Fruit fly (Drosophila melanogaster) whole organism, embryonic: ENCODE results near the gene SNRPG.

Experiments
- Abd-B ChIP-seq: fragments of 200-800 bp; sonication (Bioruptor generic); optimal IDR thresholded peaks from 2 replicates; lab custom pipeline; 2018; ENCODE audit warnings: missing biosample characterization, mild to moderate bottlenecking, missing genetic modification characterization, moderate library complexity
- B-H1 ChIP-seq: fragments of 200-800 bp; sonication (Bioruptor generic); IDR thresholded peaks from 3 replicates; pipeline ENCODE4 v1.3.6; 2022; ENCODE audit warnings: missing biosample characterization, missing genetic modification characterization
- Blimp-1 ChIP-seq: fragments of 200-800 bp; sonication (Bioruptor generic); optimal IDR thresholded peaks from 3 replicates; lab custom pipeline; 2018; ENCODE audit warnings: missing biosample characterization, missing genetic modification characterization, mild to moderate bottlenecking, moderate library complexity, missing genetic modification reagents
- CG11398 ChIP-seq: fragments of 200-800 bp; sonication (Bioruptor generic); optimal IDR thresholded peaks from 2 replicates; lab custom pipeline; 2016; ENCODE audit warnings: missing biosample characterization, missing genetic modification characterization
- CG11456 ChIP-seq: fragments of 200-800 bp; sonication (Bioruptor generic); IDR thresholded peaks from 3 replicates; pipeline ENCODE4 v1.3.6; 2022; ENCODE audit warnings: missing biosample characterization, missing genetic modification characterization
- CG12769 ChIP-seq: fragments of 200-800 bp; sonication (Bioruptor generic); optimal IDR thresholded peaks from 2 replicates; lab custom pipeline; 2019; ENCODE audit warnings: missing biosample characterization, mild to moderate bottlenecking, missing genetic modification characterization, moderate library complexity
- CG13123 ChIP-seq: fragments of 200-800 bp; sonication (Bioruptor generic); optimal IDR thresholded peaks from 2 replicates; lab custom pipeline; 2016; ENCODE audit warnings: missing biosample characterization, missing genetic modification characterization
- CG13287 ChIP-seq: fragments of 200-800 bp; sonication (Bioruptor generic); IDR thresholded peaks from 2 replicates; pipeline ENCODE4 v1.3.6; 2022; ENCODE audit warnings: missing biosample characterization, missing genetic modification characterization; ENCODE audit not compliant: partially characterized antibody
- CG13624 ChIP-seq: fragments of 200-800 bp; sonication (Bioruptor generic); optimal IDR thresholded peaks from 2 replicates; lab custom pipeline; 2016; ENCODE audit warnings: missing biosample characterization, missing genetic modification characterization
- CG14441 ChIP-seq: fragments of 200-800 bp; sonication (Bioruptor generic); IDR thresholded peaks from 2 replicates; pipeline ENCODE4 v1.3.6; 2022; ENCODE audit warnings: missing biosample characterization, missing genetic modification characterization
- CG14710 ChIP-seq: fragments of 200-800 bp; sonication (Bioruptor generic); optimal IDR thresholded peaks from 3 replicates; lab custom pipeline; 2019; ENCODE audit warnings: missing biosample characterization, mild to moderate bottlenecking, missing genetic modification characterization, moderate library complexity
- CG15073 ChIP-seq: fragments of 200-800 bp; sonication (Bioruptor generic); optimal IDR thresholded peaks from 2 replicates; lab custom pipeline; 2016; ENCODE audit warnings: missing biosample characterization, missing genetic modification characterization
- CG17829 ChIP-seq: fragments of 200-800 bp; optimal IDR thresholded peaks from 2 replicates; lab custom pipeline; 2019; ENCODE audit warnings: missing biosample characterization, mild to moderate bottlenecking, missing genetic modification characterization, moderate library complexity
- CG17912 ChIP-seq: fragments of 200-800 bp; sonication (Bioruptor generic); optimal IDR thresholded peaks from 2 replicates; lab custom pipeline; 2018; ENCODE audit warnings: missing biosample characterization, mild to moderate bottlenecking, missing genetic modification characterization
- CG2712 ChIP-seq: fragments of 200-800 bp; optimal IDR thresholded peaks from 3 replicates; lab custom pipeline; 2019; ENCODE audit warnings: missing biosample characterization, mild to moderate bottlenecking, missing genetic modification characterization, moderate library complexity
- CG33213 ChIP-seq: fragments of 200-800 bp; sonication (Bioruptor generic); optimal IDR thresholded peaks from 3 replicates; lab custom pipeline; 2016; ENCODE audit warnings: missing biosample characterization, missing genetic modification characterization
- CG34224 ChIP-seq: fragments of 200-800 bp; sonication (Bioruptor generic); IDR thresholded peaks from 3 replicates; pipeline ENCODE4 v1.3.6; 2022; ENCODE audit warnings: missing biosample characterization, missing genetic modification characterization; ENCODE audit not compliant: partially characterized antibody
- CG3847 ChIP-seq: fragments of 200-800 bp; sonication (Bioruptor generic); IDR thresholded peaks from 2 replicates; pipeline ENCODE4 v1.3.6; 2022; ENCODE audit warnings: missing biosample characterization, missing genetic modification characterization
- CG7839 ChIP-seq: fragments of 200-800 bp; sonication (Bioruptor generic); optimal IDR thresholded peaks from 3 replicates; lab custom pipeline; 2018; ENCODE audit warnings: missing biosample characterization, mild to moderate bottlenecking, missing genetic modification characterization, moderate library complexity
- CG9876 ChIP-seq: fragments of 200-800 bp; sonication (Bioruptor generic); optimal IDR thresholded peaks from 2 replicates; lab custom pipeline; 2016; ENCODE audit warnings: missing biosample characterization, missing genetic modification characterization
- D19A ChIP-seq: fragments of 200-800 bp; optimal IDR thresholded peaks from 3 replicates; lab custom pipeline; 2019; ENCODE audit warnings: missing biosample characterization, mild to moderate bottlenecking, missing genetic modification characterization, moderate library complexity
- D19B ChIP-seq: fragments of 200-800 bp; sonication (Bioruptor generic); optimal IDR thresholded peaks from 2 replicates; lab custom pipeline; 2017; ENCODE audit warnings: missing biosample characterization, mild to moderate bottlenecking, missing genetic modification characterization
- Dref ChIP-seq: fragments of 200-800 bp; sonication (Bioruptor generic); IDR thresholded peaks from 2 replicates; pipeline ENCODE4 v1.3.6; 2022; ENCODE audit warnings: missing biosample characterization, missing genetic modification characterization
- H15 ChIP-seq: fragments of 200-800 bp; sonication (Bioruptor generic); IDR thresholded peaks from 3 replicates; pipeline ENCODE4 v1.3.6; 2022; ENCODE audit warnings: missing biosample characterization, missing genetic modification characterization
- H2.0 ChIP-seq: fragments of 200-800 bp; sonication (Bioruptor generic); IDR thresholded peaks from 2 replicates; pipeline ENCODE4 v1.3.6; 2022; ENCODE audit warnings: missing biosample characterization, missing genetic modification characterization
- HmgD ChIP-seq: fragments of 200-800 bp; sonication (Bioruptor generic); optimal IDR thresholded peaks from 3 replicates; lab custom pipeline; 2016; ENCODE audit warnings: missing biosample characterization, missing genetic modification characterization
- HmgZ ChIP-seq: fragments of 200-800 bp; sonication (Bioruptor generic); optimal IDR thresholded peaks from 2 replicates; lab custom pipeline; 2018; ENCODE audit warnings: missing biosample characterization, mild to moderate bottlenecking, missing genetic modification characterization
- Hsf ChIP-seq: fragments of 200-800 bp; sonication (Bioruptor generic); optimal IDR thresholded peaks from 3 replicates; lab custom pipeline; 2016; ENCODE audit warnings: missing biosample characterization, missing genetic modification characterization
- Med ChIP-seq: fragments of 200-800 bp; sonication (Bioruptor generic); peaks from one replicate; lab custom pipeline; 2016; ENCODE audit warnings: missing biosample characterization, missing genetic modification characterization, mild to moderate bottlenecking, inconsistent platforms, moderate library complexity
- Mes4 ChIP-seq: fragments of 200-800 bp; sonication (Bioruptor generic); optimal IDR thresholded peaks from 2 replicates; lab custom pipeline; 2016; ENCODE audit warnings: missing biosample characterization, missing genetic modification characterization
- Taf1 ChIP-seq: fragments of 200-800 bp; sonication (Bioruptor generic); IDR thresholded peaks from 2 replicates; pipeline ENCODE4 v1.3.6; 2022; ENCODE audit warnings: missing biosample characterization, missing genetic modification characterization
- Usf ChIP-seq: fragments of 200-800 bp; sonication (Bioruptor generic); optimal IDR thresholded peaks from 2 replicates; lab custom pipeline; 2017; ENCODE audit warnings: missing genotype, missing biosample characterization, missing genetic modification characterization
- bsh ChIP-seq, 2 experiments: fragments of 200-800 bp; sonication (Bioruptor generic); optimal IDR thresholded peaks; 2 replicates each; lab custom pipeline; 2017 to 2018; ENCODE audit warnings: mild to moderate bottlenecking in 2 of 2, missing biosample characterization in 2 of 2, missing genetic modification characterization in 2 of 2, moderate library complexity in 1 of 2
- chinmo ChIP-seq: fragments of 200-800 bp; sonication (Bioruptor generic); IDR thresholded peaks from 4 replicates; pipeline ENCODE4 v1.3.6; 2022; ENCODE audit warnings: missing biosample characterization, missing genetic modification characterization; ENCODE audit not compliant: partially characterized antibody
- fd96Cb ChIP-seq: fragments of 200-800 bp; sonication (Bioruptor generic); optimal IDR thresholded peaks from 2 replicates; lab custom pipeline; 2018; ENCODE audit warnings: missing biosample characterization, mild to moderate bottlenecking, missing genetic modification characterization, moderate library complexity
- gce ChIP-seq: fragments of 200-800 bp; sonication (Bioruptor generic); IDR thresholded peaks from 3 replicates; pipeline ENCODE4 v1.3.6; 2022; ENCODE audit warnings: missing biosample characterization, missing genetic modification characterization
- gem ChIP-seq: fragments of 200-800 bp; sonication (Bioruptor generic); optimal IDR thresholded peaks from 2 replicates; lab custom pipeline; 2019; ENCODE audit warnings: missing biosample characterization, mild to moderate bottlenecking, missing genetic modification characterization, moderate library complexity
- grn ChIP-seq: fragments of 200-800 bp; sonication (Bioruptor generic); optimal IDR thresholded peaks from 3 replicates; lab custom pipeline; 2017; ENCODE audit warnings: missing biosample characterization, missing genetic modification characterization
- gsb ChIP-seq: fragments of 200-800 bp; sonication (Bioruptor generic); IDR thresholded peaks from 2 replicates; pipeline ENCODE4 v1.3.6; 2022; ENCODE audit warnings: missing biosample characterization, missing genetic modification characterization
- gsb-n ChIP-seq: fragments of 200-800 bp; sonication (Bioruptor generic); optimal IDR thresholded peaks from 3 replicates; lab custom pipeline; 2018; ENCODE audit warnings: missing biosample characterization, mild to moderate bottlenecking, missing genetic modification characterization
- kni ChIP-seq: fragments of 200-800 bp; sonication (Bioruptor generic); optimal IDR thresholded peaks from 3 replicates; lab custom pipeline; 2017; ENCODE audit warnings: mild to moderate bottlenecking, missing biosample characterization, missing genetic modification reagents, missing genetic modification characterization
- luna ChIP-seq: fragments of 200-800 bp; sonication (Bioruptor generic); optimal IDR thresholded peaks from 2 replicates; lab custom pipeline; 2016; ENCODE audit warnings: missing biosample characterization, missing genetic modification characterization
- nmo ChIP-seq: fragments of 200-800 bp; sonication (Bioruptor generic); optimal IDR thresholded peaks from 2 replicates; lab custom pipeline; 2018; ENCODE audit warnings: missing biosample characterization, mild to moderate bottlenecking, missing genetic modification characterization, moderate library complexity
- peb ChIP-seq: fragments of 200-800 bp; sonication (Bioruptor generic); IDR thresholded peaks from 2 replicates; pipeline ENCODE4 v1.3.6; 2022; ENCODE audit warnings: missing biosample characterization, missing genetic modification characterization
- pros ChIP-seq: fragments of 200-800 bp; sonication (Bioruptor generic); optimal IDR thresholded peaks from 3 replicates; lab custom pipeline; 2019; ENCODE audit warnings: missing biosample characterization, mild to moderate bottlenecking, missing genetic modification characterization, moderate library complexity
- psq ChIP-seq: fragments of 200-800 bp; sonication (Bioruptor generic); optimal IDR thresholded peaks from 2 replicates; lab custom pipeline; 2017; ENCODE audit warnings: missing biosample characterization, missing genetic modification characterization
- pum ChIP-seq: fragments of 200-800 bp; sonication (Bioruptor generic); optimal IDR thresholded peaks from 2 replicates; lab custom pipeline; 2016; ENCODE audit warnings: missing biosample characterization, missing genetic modification characterization
- slp2 ChIP-seq: fragments of 200-800 bp; sonication (Bioruptor generic); optimal IDR thresholded peaks from 2 replicates; lab custom pipeline; 2016; ENCODE audit warnings: missing biosample characterization, missing genetic modification characterization
- sr ChIP-seq: fragments of 200-800 bp; sonication (Bioruptor generic); IDR thresholded peaks from 3 replicates; pipeline ENCODE4 v1.3.6; 2022; ENCODE audit warnings: missing biosample characterization, missing genetic modification characterization
- unpg ChIP-seq: fragments of 200-800 bp; sonication (Bioruptor generic); optimal IDR thresholded peaks from 3 replicates; lab custom pipeline; 2018; ENCODE audit warnings: missing biosample characterization, mild to moderate bottlenecking, missing genetic modification characterization, moderate library complexity
- z ChIP-seq: fragments of 200-800 bp; sonication (Bioruptor generic); IDR thresholded peaks from 3 replicates; pipeline ENCODE4 v1.3.6; 2022; ENCODE audit warnings: missing biosample characterization, missing genetic modification characterization

SNRPG gene

dm6 chrX:16689966-16690365, 49.7 kb upstream of the SNRPG start:
- TF ChIP-seq pum (GFP tag; lab: Kevin White, UChicago), result no peak
- TF ChIP-seq CG11398, result no peak
- TF ChIP-seq CG14441 (GFP tag; lab: Robert Waterston, UW), result no peak
- no peak for TF ChIP-seq gsb-n (tag; lab: Kevin White, UChicago)
- no peak for TF ChIP-seq Taf1 (GFP tag; lab: Robert Waterston, UW)
- no peak for TF ChIP-seq CG17912 (GFP tag; lab: Kevin White, UChicago)
- no peak for TF ChIP-seq CG15073
- TF ChIP-seq gce, result no peak
- no peak for TF ChIP-seq CG33213 (GFP tag; lab: Kevin White, UChicago)
- TF ChIP-seq CG34224 (GFP tag; lab: Robert Waterston, UW), result no peak
- TF ChIP-seq CG2712, result peak; percentile 34
- peak; percentile 25 for TF ChIP-seq fd96Cb (tag; lab: Kevin White, UChicago)
- TF ChIP-seq HmgZ (tag; lab: Kevin White, UChicago), result no peak
- TF ChIP-seq HmgD (GFP tag; lab: Kevin White, UChicago), result no peak
- TF ChIP-seq bsh (GFP tag; optimal IDR thresholded peaks at IDR 0.05; lab: Kevin White, UChicago), result peak in 1 of 2 experiments; percentile 55
- TF ChIP-seq D19A (tag; lab: Kevin White, UChicago), result peak; percentile 92
- TF ChIP-seq D19B (GFP tag; lab: Kevin White, UChicago), result no peak
- TF ChIP-seq nmo (GFP tag; lab: Kevin White, UChicago), result peak; percentile 15
- TF ChIP-seq CG13287 (GFP tag; lab: Robert Waterston, UW), result no peak
- TF ChIP-seq CG11456 (GFP tag; lab: Robert Waterston, UW), result no peak
- no peak for TF ChIP-seq CG3847 (GFP tag; lab: Robert Waterston, UW)
- TF ChIP-seq Blimp-1, result peak; percentile 29
- TF ChIP-seq CG13123 (GFP tag; lab: Kevin White, UChicago), result no peak
- no peak for TF ChIP-seq gsb (GFP tag; lab: Robert Waterston, UW)
- TF ChIP-seq Hsf (GFP tag; lab: Kevin White, UChicago), result no peak
- no peak for TF ChIP-seq B-H1 (GFP tag; lab: Robert Waterston, UW)
- TF ChIP-seq unpg, result no peak
- TF ChIP-seq gem (tag; lab: Kevin White, UChicago), result peak; percentile 29
- TF ChIP-seq CG12769 (tag; lab: Kevin White, UChicago), result no peak

- TF ChIP-seq Abd-B (no peak), sr (GFP tag; lab: Robert Waterston, UW) (peak; percentile 90), luna (GFP tag; lab: Kevin White, UChicago) (no peak), grn (peak; percentile 34)
These were observed 49.1 kb upstream of the SNRPG start for dm6 chrX:16689339-16689738.

dm6 chrX:16688106-16688459, 47.9 kb upstream of the SNRPG start:
- peak; percentile 60; the same call in 2 of the 3 replicates for TF ChIP-seq z (GFP tag; lab: Robert Waterston, UW)
- TF ChIP-seq psq, result no peak
- TF ChIP-seq Mes4 (GFP tag; lab: Kevin White, UChicago), result no peak
- no peak for TF ChIP-seq kni (GFP tag; lab: Kevin White, UChicago)
- no peak for TF ChIP-seq Abd-B
- no peak for TF ChIP-seq peb (GFP tag; lab: Robert Waterston, UW)
- peak; percentile 31 for TF ChIP-seq Med (GFP tag; lab: Kevin White, UChicago)
- no peak for TF ChIP-seq H2.0 (GFP tag; lab: Robert Waterston, UW)
- no peak for TF ChIP-seq CG7839
- TF ChIP-seq Usf (GFP tag; lab: Kevin White, UChicago), result no peak
- TF ChIP-seq CG14710 (tag; lab: Kevin White, UChicago), result peak; percentile 32
- TF ChIP-seq CG13624, result no peak
- TF ChIP-seq CG9876 (GFP tag; lab: Kevin White, UChicago), result no peak
- TF ChIP-seq Dref (GFP tag; lab: Robert Waterston, UW), result 0 out of 2 replicates have a peak, but pooled peaks have one; percentile 31
- no peak for TF ChIP-seq chinmo (GFP tag; lab: Robert Waterston, UW)
- no peak for TF ChIP-seq H15
- TF ChIP-seq pros (GFP tag; lab: Kevin White, UChicago), result peak; percentile 74
- TF ChIP-seq slp2 (GFP tag; lab: Kevin White, UChicago), result no peak
- TF ChIP-seq CG17829 (tag; lab: Kevin White, UChicago), result no peak
